Worm (Caenorhabditis elegans) whole organism, L3 larva: ENCODE data around the gene F16F9.3.

Experiments used
- ama-1 ChIP-seq: fragments of 150-350 bp; optimal IDR thresholded peaks from 2 replicates; lab custom pipeline; 2018
- egl-27 ChIP-seq: sonication (generic microtip); optimal IDR thresholded peaks from 4 replicates; lab custom pipeline; 2017; ENCODE audit warnings: missing biosample characterization, missing genetic modification reagents, missing genetic modification characterization
- elt-1 ChIP-seq: fragments of 150-350 bp; optimal IDR thresholded peaks from 2 replicates; lab custom pipeline; 2014; ENCODE audit warnings: missing biosample characterization, missing genetic modification characterization
- mdl-1 ChIP-seq: fragments of 150-350 bp; optimal IDR thresholded peaks from 2 replicates; lab custom pipeline; 2014; ENCODE audit warnings: missing biosample characterization, missing genetic modification characterization
- nfya-1 ChIP-seq: sonication (generic microtip); optimal IDR thresholded peaks from 2 replicates; lab custom pipeline; 2017; ENCODE audit warnings: missing genetic modification characterization, mild to moderate bottlenecking, missing compliant biosample characterization, antibody characterized with exemption, moderate library complexity; ENCODE audit not compliant: insufficient read depth
- nhr-11 ChIP-seq: fragments of 150-350 bp; optimal IDR thresholded peaks from 2 replicates; lab custom pipeline; 2014; ENCODE audit warnings: missing biosample characterization, missing genetic modification characterization
- nhr-28 ChIP-seq: fragments of 150-350 bp; optimal IDR thresholded peaks from 2 replicates; lab custom pipeline; 2014; ENCODE audit warnings: missing biosample characterization, missing genetic modification characterization
- zag-1 ChIP-seq: fragments of 150-350 bp; optimal IDR thresholded peaks from 2 replicates; lab custom pipeline; 2014; ENCODE audit warnings: missing biosample characterization, missing genetic modification characterization
- ztf-11 ChIP-seq: fragments of 150-350 bp; optimal IDR thresholded peaks from 2 replicates; lab custom pipeline; 2014; ENCODE audit warnings: missing biosample characterization, missing genetic modification characterization

DNA sequence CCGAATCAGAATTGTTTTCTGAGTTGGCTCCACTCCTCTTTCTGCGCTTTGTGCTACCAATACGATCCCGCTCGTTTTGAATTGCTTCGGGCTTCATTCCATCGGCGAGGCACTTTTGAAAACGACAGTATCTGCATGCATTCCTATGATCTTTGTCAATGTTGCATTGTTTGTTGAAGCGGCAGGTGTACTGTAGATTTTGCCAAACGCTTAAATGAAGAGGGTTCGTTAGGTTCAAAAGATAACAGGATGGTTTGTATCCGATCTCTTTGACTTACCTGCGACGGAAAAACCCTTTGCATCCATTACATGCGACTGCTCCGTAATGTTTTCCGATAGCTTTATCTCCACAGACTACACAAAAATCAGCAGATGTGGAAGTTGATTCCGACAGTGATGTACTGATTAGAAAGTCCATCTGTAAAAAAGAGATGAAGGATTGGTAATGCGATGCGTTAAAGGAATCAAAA is 18.4 kb downstream of the F16F9.3 start, which contains the start of gene nhr-14:
- TF ChIP-seq nfya-1 (no peak), ama-1 (no peak), nhr-28 (tag; lab: Kevin White, UChicago) (no peak), elt-1 (no peak), nhr-11 (tag; lab: Kevin White, UChicago) (no peak), mdl-1 (no peak), ztf-11 (tag; lab: Kevin White, UChicago) (no peak), egl-27 (tag; lab: Kevin White, UChicago) (no peak), zag-1 (tag; lab: Kevin White, UChicago) (no peak)
